Worm (Caenorhabditis elegans) whole organism, L4/young adult: ENCODE measurements around the gene apx-1.

Experiments used
- W03F9.2 ChIP-seq: fragments of 150-350 bp; optimal IDR thresholded peaks from 2 replicates; lab custom pipeline; 2014; ENCODE audit warnings: missing biosample characterization, missing genetic modification characterization
- dao-5 ChIP-seq: sonication (generic microtip); optimal IDR thresholded peaks from 2 replicates; lab custom pipeline; 2016; ENCODE audit warnings: missing genotype, missing genetic modification characterization, moderate library complexity, missing compliant biosample characterization
- him-1 ChIP-seq: sonication (generic microtip); optimal IDR thresholded peaks from 2 replicates; lab custom pipeline; 2016; ENCODE audit warnings: missing genotype, missing genetic modification reagents, missing genetic modification characterization, missing compliant biosample characterization

- no peak for TF ChIP-seq W03F9.2
- TF ChIP-seq him-1 = no peak
- TF ChIP-seq dao-5 (tag; lab: Kevin White, UChicago) = no peak
Measured at ce11 chrV:3227373-3227772, 17.4 kb downstream of the apx-1 start, which contains the start of gene K08D9.2.
